Fruit fly (Drosophila melanogaster): Measurements from ENCODE around the gene Strump.

Strump gene

DNA sequence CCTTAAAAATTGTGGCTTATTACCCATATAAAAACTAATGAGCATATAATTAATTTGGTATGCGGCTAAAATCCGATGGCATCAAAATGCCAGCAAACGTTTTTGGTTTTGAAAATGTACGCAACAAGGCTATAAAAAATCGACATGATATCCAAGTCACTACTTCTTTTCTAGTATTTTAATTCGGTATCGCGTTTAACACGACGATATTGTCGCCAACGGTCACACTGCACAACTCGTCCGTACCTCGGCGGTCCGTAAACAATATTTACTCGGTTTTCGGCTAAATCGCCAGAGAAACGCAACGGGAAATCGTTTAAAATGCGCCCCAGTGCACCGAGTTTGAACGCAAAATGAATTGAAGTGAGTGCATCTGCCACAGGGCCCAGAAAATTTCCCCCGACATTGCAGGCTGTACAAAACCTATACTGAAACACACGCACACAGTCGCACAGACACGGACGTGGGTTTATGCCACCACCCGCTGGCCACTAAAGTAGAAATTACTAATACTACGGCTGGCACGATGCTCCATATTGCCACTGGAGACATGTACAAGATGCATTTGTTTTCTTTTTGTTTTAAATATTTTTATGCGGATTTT, 8.7 kb upstream of the Strump start, which contains the start of gene Taf4 (continued):
- TF ChIP-seq lab (GFP tag; optimal IDR thresholded peaks at IDR 0.05) (no peak), ro (GFP tag; IDR thresholded peaks at IDR 0.05) (no peak), CG17829 (tag; optimal IDR thresholded peaks at IDR 0.05) (no peak), fu2 (GFP tag; optimal IDR thresholded peaks at IDR 0.05) (no peak), Poxn (GFP tag; IDR thresholded peaks at IDR 0.05) (no peak), Atf3 (GFP tag; optimal IDR thresholded peaks at IDR 0.05) (no peak), CG2875 (GFP tag; optimal IDR thresholded peaks at IDR 0.05) (no peak), bab2 (GFP tag; optimal IDR thresholded peaks at IDR 0.05) (no peak), CG3995 (GFP tag; optimal IDR thresholded peaks at IDR 0.05) (peak; percentile 95), CG12236 (GFP tag; optimal IDR thresholded peaks at IDR 0.05) (no peak), CG4707 (GFP tag; optimal IDR thresholded peaks at IDR 0.05) (no peak), repo (GFP tag; optimal IDR thresholded peaks at IDR 0.05) (no peak), CG1603 (tag; optimal IDR thresholded peaks at IDR 0.05) (peak; percentile 33), Adf1 (GFP tag; IDR thresholded peaks at IDR 0.05) (no peak), Dip2 (GFP tag; IDR thresholded peaks at IDR 0.05) (no peak), CG11695 (GFP tag; IDR thresholded peaks at IDR 0.05) (peak; percentile 81; the same call in 2 of the 3 replicates), Hey (tag; optimal IDR thresholded peaks at IDR 0.05) (no peak), Dp (GFP tag; optimal IDR thresholded peaks at IDR 0.05) (no peak), CG16779 (GFP tag; IDR thresholded peaks at IDR 0.05) (no peak), CG17359 (tag; optimal IDR thresholded peaks at IDR 0.05) (no peak), aop (GFP tag; IDR thresholded peaks at IDR 0.05) (no peak), Meics (GFP tag; optimal IDR thresholded peaks at IDR 0.05) (no peak), br (optimal IDR thresholded peaks at IDR 0.05) (no peak), Lhr (GFP tag; optimal IDR thresholded peaks at IDR 0.05) (no peak), zfh1 (GFP tag; IDR thresholded peaks at IDR 0.05) (no peak), CG30431 (GFP tag; optimal IDR thresholded peaks at IDR 0.05) (no peak), Sry-β (GFP tag; optimal IDR thresholded peaks at IDR 0.05) (no peak), ato (GFP tag; IDR thresholded peaks at IDR 0.05; ENCODE audit: partially characterized antibody) (no peak), nom (GFP tag; optimal IDR thresholded peaks at IDR 0.05) (no peak), jumu (GFP tag; optimal IDR thresholded peaks at IDR 0.05) (no peak), Lpt (GFP tag; optimal IDR thresholded peaks at IDR 0.05) (no peak), dmrt11E (tag; optimal IDR thresholded peaks at IDR 0.05) (no peak), H15 (GFP tag; IDR thresholded peaks at IDR 0.05) (no peak), Kr (GFP tag; optimal IDR thresholded peaks at IDR 0.05) (no peak), Jarid2 (GFP tag; optimal IDR thresholded peaks at IDR 0.05) (no peak), sna (GFP tag; IDR thresholded peaks at IDR 0.05; ENCODE audit: partially characterized antibody) (no peak), CG7928 (GFP tag; optimal IDR thresholded peaks at IDR 0.05) (no peak), insv (GFP tag; optimal IDR thresholded peaks at IDR 0.05) (no peak), CG12299 (tag; optimal IDR thresholded peaks at IDR 0.05) (peak; percentile 86), CG4404 (GFP tag; IDR thresholded peaks at IDR 0.05) (no peak; the same call in 1 of the 2 replicates), CG6683 (GFP tag; optimal IDR thresholded peaks at IDR 0.05) (no peak), CG4617 (GFP tag; optimal IDR thresholded peaks at IDR 0.05; ENCODE audit: borderline replicate concordance) (no peak), CG11247 (GFP tag; IDR thresholded peaks at IDR 0.05) (no peak), ssp (GFP tag; IDR thresholded peaks at IDR 0.05) (peak; percentile 57; the same call in 1 of the 2 replicates), CG2202 (tag; optimal IDR thresholded peaks at IDR 0.05) (no peak), bsh (GFP tag; optimal IDR thresholded peaks at IDR 0.05) (no peak), amos (GFP tag; IDR thresholded peaks at IDR 0.05; ENCODE audit: partially characterized antibody) (peak; percentile 36; the same call in 1 of the 2 replicates), CG13624 (GFP tag; optimal IDR thresholded peaks at IDR 0.05) (no peak), E2f2 (GFP tag; IDR thresholded peaks at IDR 0.05) (peak; percentile 28), CG2889 (GFP tag; IDR thresholded peaks at IDR 0.05) (0 out of 3 replicates have a peak, but pooled peaks have one; percentile 56), Nf-YC (tag; optimal IDR thresholded peaks at IDR 0.05) (no peak)
